Worm (Caenorhabditis elegans) whole organism, late embryonic: ENCODE results near the gene F48B9.8.

Experiments
- ama-1 ChIP-seq: fragments of 150-350 bp; optimal IDR thresholded peaks from 2 replicates; lab custom pipeline; 2014
- ceh-9 ChIP-seq: sonication (generic microtip); optimal IDR thresholded peaks from 2 replicates; lab custom pipeline; 2016; ENCODE audit warnings: mild to moderate bottlenecking, missing genetic modification characterization, inconsistent platforms, missing compliant biosample characterization
- gmeb-2 ChIP-seq: sonication (generic microtip); optimal IDR thresholded peaks from 2 replicates; lab custom pipeline; 2016; ENCODE audit warnings: missing genetic modification characterization, inconsistent platforms, missing compliant biosample characterization
- lin-11 ChIP-seq: fragments of 200-800 bp; sonication (Bioruptor generic); optimal IDR thresholded peaks from 2 replicates; lab custom pipeline; 2018; ENCODE audit warnings: mild to moderate bottlenecking, missing genetic modification characterization, missing compliant biosample characterization
- nfya-1 ChIP-seq: sonication (generic microtip); optimal IDR thresholded peaks from 2 replicates; lab custom pipeline; 2017; ENCODE audit warnings: missing genetic modification characterization, mild to moderate bottlenecking, missing compliant biosample characterization, antibody characterized with exemption, moderate library complexity
- nhr-11 ChIP-seq: fragments of 150-350 bp; optimal IDR thresholded peaks from 2 replicates; lab custom pipeline; 2014; ENCODE audit warnings: missing biosample characterization, missing genetic modification characterization
- sox-4 ChIP-seq: sonication (generic microtip); optimal IDR thresholded peaks from 2 replicates; lab custom pipeline; 2017; ENCODE audit warnings: mild to moderate bottlenecking, missing genetic modification characterization, inconsistent platforms, missing compliant biosample characterization
- tbx-2 ChIP-seq: sonication (generic microtip); optimal IDR thresholded peaks from 2 replicates; lab custom pipeline; 2016; ENCODE audit warnings: missing genetic modification characterization, missing compliant biosample characterization

DNA sequence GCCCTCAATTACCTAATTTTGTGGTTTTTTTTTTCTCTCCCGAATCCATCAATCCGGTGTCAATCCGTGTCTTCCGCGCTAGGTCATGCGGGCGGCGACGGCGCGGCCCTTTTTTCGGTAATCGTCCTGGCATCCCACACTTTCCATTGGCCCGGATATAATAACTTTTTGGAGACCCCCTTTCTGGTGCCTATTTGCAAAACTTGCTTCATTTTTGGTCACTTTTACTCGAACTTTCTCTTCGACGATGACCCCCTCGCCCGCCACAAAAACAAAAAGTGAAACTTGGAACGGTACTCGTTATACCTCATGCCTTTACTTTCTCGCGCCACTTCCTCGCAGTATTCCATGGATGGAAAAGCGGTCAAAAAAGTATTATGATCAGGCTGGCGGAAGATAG lies 38.2 kb upstream of the F48B9.8 start:
- TF ChIP-seq ama-1 (no peak), gmeb-2 (tag; lab: Kevin White, UChicago) (no peak), sox-4 (tag; lab: Kevin White, UChicago) (no peak), lin-11 (tag; lab: Kevin White, UChicago) (no peak), tbx-2 (no peak), nhr-11 (no peak), nfya-1 (tag; lab: Kevin White, UChicago) (no peak), ceh-9 (tag; lab: Kevin White, UChicago) (no peak)
